Worm (Caenorhabditis elegans) whole organism, L2 larva: ENCODE data around the gene F45E1.1.
A peak's percentile ranks its signal among the peaks of the same experiment; 100 is the strongest.

Source experiments
- C34F6.9 ChIP-seq: fragments of 150-350 bp; optimal IDR thresholded peaks from 2 replicates; lab custom pipeline; 2014; ENCODE audit warnings: missing biosample characterization, missing genetic modification characterization
- F13H6.1 ChIP-seq: sonication (generic microtip); optimal IDR thresholded peaks from 2 replicates; lab custom pipeline; 2016; ENCODE audit warnings: missing genetic modification characterization, missing compliant biosample characterization
- R02D3.7 ChIP-seq: fragments of 150-350 bp; optimal IDR thresholded peaks from 2 replicates; lab custom pipeline; 2014; ENCODE audit warnings: missing biosample characterization, missing genetic modification characterization
- ZK546.5 ChIP-seq: sonication (generic microtip); optimal IDR thresholded peaks from 2 replicates; lab custom pipeline; 2017; ENCODE audit warnings: missing biosample characterization, missing genetic modification characterization
- alr-1 ChIP-seq: fragments of 150-350 bp; optimal IDR thresholded peaks from 2 replicates; lab custom pipeline; 2014; ENCODE audit warnings: missing biosample characterization, missing genetic modification characterization
- blmp-1 ChIP-seq: sonication (generic microtip); optimal IDR thresholded peaks from 2 replicates; lab custom pipeline; 2017; ENCODE audit warnings: missing genetic modification characterization, mild to moderate bottlenecking, missing compliant biosample characterization, antibody characterized with exemption, moderate library complexity; ENCODE audit not compliant: insufficient read depth
- ceh-16 ChIP-seq: fragments of 150-350 bp; optimal IDR thresholded peaks from 2 replicates; lab custom pipeline; 2014; ENCODE audit warnings: missing biosample characterization, missing genetic modification characterization
- ceh-82 ChIP-seq: fragments of 150-350 bp; optimal IDR thresholded peaks from 2 replicates; lab custom pipeline; 2014; ENCODE audit warnings: missing biosample characterization, missing genetic modification characterization
- crh-2 ChIP-seq: sonication (generic microtip); optimal IDR thresholded peaks from 2 replicates; lab custom pipeline; 2017; ENCODE audit warnings: missing biosample characterization, missing genetic modification characterization
- dmd-4 ChIP-seq: sonication (generic microtip); optimal IDR thresholded peaks from 2 replicates; lab custom pipeline; 2017; ENCODE audit warnings: missing biosample characterization, missing genetic modification characterization
- egl-27 ChIP-seq: sonication (generic microtip); optimal IDR thresholded peaks from 3 replicates; lab custom pipeline; 2017; ENCODE audit warnings: missing biosample characterization, missing genetic modification reagents, missing genetic modification characterization
- fos-1 ChIP-seq: fragments of 150-350 bp; optimal IDR thresholded peaks from 2 replicates; lab custom pipeline; 2014; ENCODE audit warnings: missing biosample characterization, missing genetic modification characterization
- gmeb-1 ChIP-seq: fragments of 150-350 bp; optimal IDR thresholded peaks from 2 replicates; lab custom pipeline; 2014; ENCODE audit warnings: missing biosample characterization, missing genetic modification characterization
- lin-11 ChIP-seq: fragments of 150-350 bp; sonication (generic microtip); optimal IDR thresholded peaks from 2 replicates; lab custom pipeline; 2014; ENCODE audit warnings: missing biosample characterization, missing genetic modification characterization, inconsistent platforms, mixed read lengths
- lsy-2 ChIP-seq, 2 experiments: fragments of 150-350 bp in 1 of 2; sonication (generic microtip) in 1 of 2; optimal IDR thresholded peaks; 2 replicates each; lab custom pipeline; 2014 to 2017; ENCODE audit warnings: missing biosample characterization in 2 of 2, missing genetic modification characterization in 2 of 2
- mab-5 ChIP-seq: fragments of 150-350 bp; optimal IDR thresholded peaks from 2 replicates; lab custom pipeline; 2014; ENCODE audit warnings: missing biosample characterization, missing genetic modification characterization
- mbf-1 ChIP-seq: sonication (generic microtip); optimal IDR thresholded peaks from 2 replicates; lab custom pipeline; 2017; ENCODE audit warnings: missing biosample characterization, missing genetic modification characterization
- mdl-1 ChIP-seq, 2 experiments: fragments of 150-350 bp in 1 of 2; sonication (generic microtip) in 1 of 2; optimal IDR thresholded peaks; 2 replicates each; lab custom pipeline; 2017; ENCODE audit warnings: missing biosample characterization in 2 of 2, missing genetic modification characterization in 2 of 2
- nhr-10 ChIP-seq: sonication (generic microtip); optimal IDR thresholded peaks from 2 replicates; lab custom pipeline; 2017; ENCODE audit warnings: missing biosample characterization, missing genetic modification characterization
- nhr-11 ChIP-seq: fragments of 150-350 bp; optimal IDR thresholded peaks from 2 replicates; lab custom pipeline; 2014; ENCODE audit warnings: missing biosample characterization, missing genetic modification characterization
- nhr-12 ChIP-seq: fragments of 150-350 bp; optimal IDR thresholded peaks from 2 replicates; lab custom pipeline; 2014; ENCODE audit warnings: missing biosample characterization, missing genetic modification characterization
- nhr-129 ChIP-seq: fragments of 150-350 bp; optimal IDR thresholded peaks from 2 replicates; lab custom pipeline; 2014; ENCODE audit warnings: missing biosample characterization, missing genetic modification characterization
- nhr-21 ChIP-seq: fragments of 150-350 bp; optimal IDR thresholded peaks from 2 replicates; lab custom pipeline; 2014; ENCODE audit warnings: missing biosample characterization, missing genetic modification characterization
- nhr-23 ChIP-seq: fragments of 150-350 bp; optimal IDR thresholded peaks from 2 replicates; lab custom pipeline; 2014; ENCODE audit warnings: missing biosample characterization, missing genetic modification reagents, missing genetic modification characterization
- nhr-237 ChIP-seq: fragments of 150-350 bp; optimal IDR thresholded peaks from 2 replicates; lab custom pipeline; 2014; ENCODE audit warnings: missing biosample characterization, missing genetic modification characterization
- nhr-6 ChIP-seq: fragments of 150-350 bp; optimal IDR thresholded peaks from 2 replicates; lab custom pipeline; 2014; ENCODE audit warnings: missing biosample characterization, missing genetic modification characterization
- nhr-77 ChIP-seq: fragments of 150-350 bp; optimal IDR thresholded peaks from 2 replicates; lab custom pipeline; 2014; ENCODE audit warnings: missing biosample characterization, missing genetic modification characterization
- peb-1 ChIP-seq: fragments of 150-350 bp; optimal IDR thresholded peaks from 2 replicates; lab custom pipeline; 2014; ENCODE audit warnings: missing biosample characterization, missing genetic modification characterization
- skn-1 ChIP-seq: sonication (generic microtip); optimal IDR thresholded peaks from 2 replicates; lab custom pipeline; 2017; ENCODE audit warnings: missing biosample characterization, missing genetic modification characterization
- sma-3 ChIP-seq: sonication (generic microtip); optimal IDR thresholded peaks from 2 replicates; lab custom pipeline; 2016; ENCODE audit warnings: missing genetic modification reagents, missing genetic modification characterization, missing compliant biosample characterization
- sma-9 ChIP-seq, 2 experiments: fragments of 150-350 bp in 1 of 2; sonication (generic microtip) in 1 of 2; optimal IDR thresholded peaks; 2 replicates each; lab custom pipeline; 2014 to 2016; ENCODE audit warnings: missing genetic modification characterization in 2 of 2, mild to moderate bottlenecking in 1 of 2, missing biosample characterization in 1 of 2, missing compliant biosample characterization in 1 of 2, missing genetic modification reagents in 1 of 2, moderate library complexity in 1 of 2
- snpc-4 ChIP-seq: fragments of 150-350 bp; optimal IDR thresholded peaks from 2 replicates; lab custom pipeline; 2014; ENCODE audit warnings: missing biosample characterization, missing genetic modification characterization
- unc-39 ChIP-seq: fragments of 150-350 bp; optimal IDR thresholded peaks from 2 replicates; lab custom pipeline; 2014; ENCODE audit warnings: missing biosample characterization, missing genetic modification characterization
- unc-55 ChIP-seq: fragments of 150-350 bp; sonication (generic microtip); optimal IDR thresholded peaks from 3 replicates; lab custom pipeline; 2014; ENCODE audit warnings: missing biosample characterization, missing genetic modification reagents, missing genetic modification characterization
- zag-1 ChIP-seq: fragments of 150-350 bp; optimal IDR thresholded peaks from 2 replicates; lab custom pipeline; 2014; ENCODE audit warnings: missing biosample characterization, missing genetic modification characterization
- ztf-1 ChIP-seq: fragments of 200-800 bp; sonication (Bioruptor generic); conservative IDR thresholded peaks from 2 replicates; pipeline ENCODE4 v1.3.6; 2022; ENCODE audit warnings: missing genetic modification characterization, missing compliant biosample characterization
- ztf-11 ChIP-seq: sonication (generic microtip); optimal IDR thresholded peaks from 2 replicates; lab custom pipeline; 2017; ENCODE audit warnings: missing biosample characterization, missing genetic modification characterization
- ztf-4 ChIP-seq: fragments of 150-350 bp; optimal IDR thresholded peaks from 2 replicates; lab custom pipeline; 2014; ENCODE audit warnings: missing biosample characterization, missing genetic modification characterization

The F45E1.1 gene

ce11 chrX:8052055-8052454, 48.6 kb downstream of the F45E1.1 start:
- TF ChIP-seq nhr-77 (tag; lab: Kevin White, UChicago) (no peak), zag-1 (tag; lab: Kevin White, UChicago) (no peak), mab-5 (tag; lab: Kevin White, UChicago) (no peak), egl-27 (no peak), nhr-21 (tag; lab: Kevin White, UChicago) (no peak)
- TF ChIP-seq, all 48 proteins: peak for 0

- no peak for TF ChIP-seq ztf-11 (tag; lab: Kevin White, UChicago)
- no peak for TF ChIP-seq ztf-4 (tag; lab: Kevin White, UChicago)
- TF ChIP-seq mbf-1 (tag; lab: Kevin White, UChicago), result no peak
- peak; percentile 80 for TF ChIP-seq F13H6.1
- no peak for TF ChIP-seq ceh-16
- peak in 1 of 2 experiments; percentile 39 for TF ChIP-seq lsy-2 (tag; optimal IDR thresholded peaks at IDR 0.05; lab: Kevin White, UChicago)
- peak; percentile 30 for TF ChIP-seq nhr-129
- no peak for TF ChIP-seq dmd-4 (tag; lab: Kevin White, UChicago)
- TF ChIP-seq sma-9 (GFP tag; optimal IDR thresholded peaks at IDR 0.05; lab: Kevin White, UChicago), result peak; percentile 48
- no peak for TF ChIP-seq sma-9 (tag; optimal IDR thresholded peaks at IDR 0.05; lab: Kevin White, UChicago)
- TF ChIP-seq gmeb-1, result no peak
- TF ChIP-seq ztf-1 (GFP tag; lab: Robert Waterston, UW), result no peak
- no peak for TF ChIP-seq R02D3.7 (tag; lab: Kevin White, UChicago)
- no peak for TF ChIP-seq crh-2 (tag; lab: Kevin White, UChicago)
- TF ChIP-seq mdl-1 (tag; optimal IDR thresholded peaks at IDR 0.05; lab: Kevin White, UChicago), result no peak
- no peak for TF ChIP-seq nhr-11 (tag; lab: Kevin White, UChicago)
- no peak for TF ChIP-seq nhr-21 (tag; lab: Kevin White, UChicago)
- no peak for TF ChIP-seq fos-1
These were observed 49.5 kb downstream of the F45E1.1 start for ce11 chrX:8053008-8053441.

ce11 chrX:8054478-8054877, 51.0 kb downstream of the F45E1.1 start:
- TF ChIP-seq nhr-237 (tag; lab: Kevin White, UChicago) (no peak), blmp-1 (no peak), skn-1 (tag; lab: Kevin White, UChicago) (no peak), zag-1 (tag; lab: Kevin White, UChicago) (no peak), nhr-77 (tag; lab: Kevin White, UChicago) (no peak), nhr-10 (tag; lab: Kevin White, UChicago) (no peak), ztf-11 (tag; lab: Kevin White, UChicago) (no peak), nhr-23 (tag; lab: Kevin White, UChicago) (no peak), alr-1 (no peak), egl-27 (no peak), nhr-6 (tag; lab: Kevin White, UChicago) (no peak), unc-39 (no peak), nhr-12 (tag; lab: Kevin White, UChicago) (no peak), peb-1 (tag; lab: Kevin White, UChicago) (no peak)
- TF ChIP-seq, all 48 proteins: peak for 0

ce11 chrX:8057791-8058270, 54.3 kb downstream of the F45E1.1 start, which contains the start of gene dim-1:
dim-1 (minus strand) TSS chrX:8058220.
- no peak for TF ChIP-seq mbf-1 (tag; lab: Kevin White, UChicago)
- no peak for TF ChIP-seq zag-1 (tag; lab: Kevin White, UChicago)
- TF ChIP-seq F13H6.1, result no peak
- no peak for TF ChIP-seq sma-3 (GFP tag; lab: Kevin White, UChicago)
- no peak for TF ChIP-seq snpc-4
- no peak for TF ChIP-seq ceh-82 (tag; lab: Kevin White, UChicago)
- TF ChIP-seq nhr-237 (tag; lab: Kevin White, UChicago), result no peak
- no peak for TF ChIP-seq lin-11 (tag; lab: Kevin White, UChicago)
- no peak for TF ChIP-seq ceh-16
- no peak for TF ChIP-seq R02D3.7 (tag; lab: Kevin White, UChicago)
- TF ChIP-seq sma-9 (GFP tag; optimal IDR thresholded peaks at IDR 0.05; lab: Kevin White, UChicago), result no peak
- no peak for TF ChIP-seq sma-9 (tag; optimal IDR thresholded peaks at IDR 0.05; lab: Kevin White, UChicago)
- peak; percentile 25 for TF ChIP-seq unc-55 (GFP tag; lab: Kevin White, UChicago)
- no peak for TF ChIP-seq ZK546.5 (tag; lab: Kevin White, UChicago)
- TF ChIP-seq C34F6.9 (tag; lab: Kevin White, UChicago), result peak; percentile 64
